Fruit fly (Drosophila melanogaster): ENCODE results near the gene Axs.

DNA sequence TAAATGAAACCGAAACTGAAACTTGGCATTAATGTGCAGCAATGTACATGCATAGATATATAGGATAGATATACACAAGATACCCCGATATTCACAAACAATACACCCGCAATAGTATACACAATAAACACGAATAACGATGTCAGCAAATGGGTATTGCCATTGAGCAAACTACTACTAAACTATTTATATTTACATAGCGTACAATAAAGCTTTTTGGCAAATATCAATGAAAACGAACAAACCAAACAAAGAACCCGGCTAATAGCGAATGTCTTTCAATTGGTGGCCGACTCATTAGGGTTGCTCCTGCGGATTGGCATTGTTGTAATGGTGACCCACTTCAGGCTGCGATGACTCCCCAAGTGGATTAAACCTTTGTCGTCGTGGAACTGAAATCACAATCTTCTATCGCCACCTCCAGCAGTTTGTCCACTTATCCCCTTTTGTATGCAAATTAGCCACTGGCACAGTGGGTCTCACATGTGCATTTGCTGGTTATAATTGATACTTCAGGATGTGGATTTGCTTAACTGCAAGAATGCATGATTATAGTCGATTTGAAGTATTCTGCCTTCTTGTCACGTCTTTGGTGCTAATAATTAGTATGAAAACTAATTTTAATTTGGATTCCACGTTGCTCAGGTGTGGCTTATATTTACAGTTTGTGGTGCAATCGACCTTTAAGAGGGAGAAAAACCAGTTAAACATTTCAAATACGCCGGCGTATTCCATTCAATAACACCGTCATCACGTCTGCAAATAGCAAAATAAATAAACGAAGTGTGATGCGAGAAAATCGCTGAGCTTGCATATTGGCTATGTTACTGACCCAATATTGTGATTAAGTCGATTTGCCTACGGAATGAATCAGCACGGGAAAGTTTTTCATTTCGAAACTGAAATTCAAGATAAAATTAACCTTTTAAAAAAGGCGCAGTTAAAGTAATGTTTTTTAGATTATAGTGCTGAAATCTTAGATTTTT is 33.3 kb downstream of the Axs start:
- no peak for TF ChIP-seq h (optimal IDR thresholded peaks at IDR 0.05)
- no peak for TF ChIP-seq ttk (optimal IDR thresholded peaks at IDR 0.05)
- no peak for TF ChIP-seq insv (optimal IDR thresholded peaks at IDR 0.05)
- TF ChIP-seq Sin3A (optimal IDR thresholded peaks at IDR 0.05), result no peak
- TF ChIP-seq psq (optimal IDR thresholded peaks at IDR 0.05), result no peak
- no peak for TF ChIP-seq Myc (optimal IDR thresholded peaks at IDR 0.05)

Measured in Kc167 (cell line).